Fruit fly (Drosophila melanogaster): ENCODE results near the gene CG14377.

DNA sequence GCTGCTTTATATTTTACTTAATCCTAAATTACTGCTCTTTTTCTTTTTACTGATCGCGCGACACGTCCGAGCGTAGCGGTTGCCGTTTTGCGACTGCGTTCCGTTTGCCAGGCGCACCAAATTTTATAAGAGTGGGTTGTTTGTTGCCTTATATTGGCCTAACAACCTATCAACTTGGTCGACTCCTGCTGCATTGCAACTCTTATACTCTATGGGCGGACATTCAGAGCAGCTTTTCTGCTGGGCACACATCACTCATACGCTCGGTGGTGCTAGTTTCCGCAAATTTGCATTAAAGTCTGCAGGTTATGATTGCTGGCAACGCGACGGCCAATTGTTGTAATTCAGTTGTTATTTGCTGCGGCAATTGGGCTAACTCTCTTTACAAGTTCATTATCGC lies 17.6 kb downstream of the CG14377 start, which contains the start of gene yellow-e:
- TF ChIP-seq CG3919 (GFP tag; optimal IDR thresholded peaks at IDR 0.05) = no peak
- TF ChIP-seq CG11902 (GFP tag; optimal IDR thresholded peaks at IDR 0.05) = no peak
- TF ChIP-seq Hr4 (GFP tag; optimal IDR thresholded peaks at IDR 0.05) = no peak
- no peak for TF ChIP-seq Ets96B (tag; optimal IDR thresholded peaks at IDR 0.05)
